Worm (Caenorhabditis elegans): ENCODE results near the gene F07A11.1.
A peak's percentile ranks its signal among the peaks of the same experiment; 100 is the strongest.

The F07A11.1 gene

ce11 chrII:11542958-11543357 is 49.0 kb downstream of the F07A11.1 start:
- TF ChIP-seq tbx-2 (tag; optimal IDR thresholded peaks at IDR 0.05) = no peak
- no peak for TF ChIP-seq ceh-8 (GFP tag; optimal IDR thresholded peaks at IDR 0.05)
- no peak for TF ChIP-seq C34B4.2 (tag; optimal IDR thresholded peaks at IDR 0.05)
- no peak for TF ChIP-seq mab-9 (GFP tag; IDR thresholded peaks at IDR 0.05)
- no peak for TF ChIP-seq C04F5.9 (tag; optimal IDR thresholded peaks at IDR 0.05)
- no peak for TF ChIP-seq mep-1 (tag; optimal IDR thresholded peaks at IDR 0.05)
- no peak for TF ChIP-seq sup-37 (GFP tag; optimal IDR thresholded peaks at IDR 0.05)
- TF ChIP-seq unc-86 (tag; optimal IDR thresholded peaks at IDR 0.05) = no peak
- TF ChIP-seq pax-3 (tag; optimal IDR thresholded peaks at IDR 0.05) = no peak
- no peak for TF ChIP-seq egl-13 (tag; optimal IDR thresholded peaks at IDR 0.05)
- TF ChIP-seq fkh-10 (GFP tag; optimal IDR thresholded peaks at IDR 0.05) = no peak
- TF ChIP-seq swsn-7 (tag; optimal IDR thresholded peaks at IDR 0.05) = no peak
- no peak for TF ChIP-seq zip-4 (GFP tag; optimal IDR thresholded peaks at IDR 0.05)
- TF ChIP-seq xbp-1 (tag; optimal IDR thresholded peaks at IDR 0.05) = no peak
- TF ChIP-seq unc-62 (GFP tag; optimal IDR thresholded peaks at IDR 0.05) = no peak
- TF ChIP-seq fkh-4 (tag; optimal IDR thresholded peaks at IDR 0.05; ENCODE audit: borderline replicate concordance) = no peak

DNA sequence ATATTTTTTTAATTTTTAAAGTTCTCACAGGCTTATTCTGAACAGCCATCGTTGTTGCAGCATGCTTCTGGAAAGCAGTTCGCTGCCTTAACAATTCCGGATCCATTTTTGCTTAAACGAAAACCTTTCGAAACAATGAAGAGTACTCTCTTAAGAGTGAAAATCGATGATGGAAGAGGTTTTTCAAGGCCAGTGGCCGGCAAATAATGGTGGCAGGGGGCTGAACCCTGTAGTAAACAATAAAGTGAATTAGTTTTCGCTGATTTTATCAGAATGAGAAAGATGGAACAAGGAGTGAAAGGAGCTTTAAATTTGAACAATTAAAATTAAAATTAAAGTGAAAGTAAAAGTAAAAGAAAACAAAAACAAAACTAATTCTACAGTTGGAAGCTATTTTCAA is 49.5 kb downstream of the F07A11.1 start, which contains the start of gene gtf-2E2:
gtf-2E2 (minus strand) TSS at position 111 of the 400 bp plus-strand sequence.
- TF ChIP-seq irx-1 (tag; optimal IDR thresholded peaks at IDR 0.05) = no peak
- peak; percentile 9 for TF ChIP-seq nhr-20 (tag; optimal IDR thresholded peaks at IDR 0.05)
- TF ChIP-seq mep-1 (tag; optimal IDR thresholded peaks at IDR 0.05) = peak; percentile 69
- no peak for TF ChIP-seq fos-1 (tag; optimal IDR thresholded peaks at IDR 0.05)
- peak; percentile 63 for TF ChIP-seq rnt-1 (tag; optimal IDR thresholded peaks at IDR 0.05)
- no peak for TF ChIP-seq jun-1 (tag; optimal IDR thresholded peaks at IDR 0.05)
- TF ChIP-seq lin-14 (GFP tag; optimal IDR thresholded peaks at IDR 0.05) = peak; percentile 46
- TF ChIP-seq efl-1 (optimal IDR thresholded peaks at IDR 0.05) = peak; percentile 15 to 36
- peak in 1 of 2 experiments; percentile 29 for TF ChIP-seq efl-1 (GFP tag; optimal IDR thresholded peaks at IDR 0.05 in 1 of 2)
- TF ChIP-seq lin-35 (GFP tag; optimal IDR thresholded peaks at IDR 0.05) = peak; percentile 3 to 28
- peak; percentile 40 for TF ChIP-seq snu-23 (GFP tag; optimal IDR thresholded peaks at IDR 0.05)
- peak; percentile 25 for TF ChIP-seq nhr-71 (tag; optimal IDR thresholded peaks at IDR 0.05)
- peak; percentile 18 for TF ChIP-seq skn-1 (tag; optimal IDR thresholded peaks at IDR 0.05)
- peak; percentile 4 for TF ChIP-seq swsn-7 (tag; optimal IDR thresholded peaks at IDR 0.05)
- no peak for TF ChIP-seq nhr-77 (tag; optimal IDR thresholded peaks at IDR 0.05)
- peak in 1 of 3 experiments; percentile 24 for TF ChIP-seq dpl-1 (GFP tag; optimal IDR thresholded peaks at IDR 0.05)
- peak in 1 of 2 experiments; percentile 46 for TF ChIP-seq lsy-2 (tag; optimal IDR thresholded peaks at IDR 0.05)
- TF ChIP-seq ceh-82 (tag; optimal IDR thresholded peaks at IDR 0.05) = peak in 1 of 3 experiments; percentile 35
- peak; percentile 22 for TF ChIP-seq ceh-90 (tag; optimal IDR thresholded peaks at IDR 0.05)
- peak; percentile 91 for TF ChIP-seq blmp-1 (tag; optimal IDR thresholded peaks at IDR 0.05)

DNA sequence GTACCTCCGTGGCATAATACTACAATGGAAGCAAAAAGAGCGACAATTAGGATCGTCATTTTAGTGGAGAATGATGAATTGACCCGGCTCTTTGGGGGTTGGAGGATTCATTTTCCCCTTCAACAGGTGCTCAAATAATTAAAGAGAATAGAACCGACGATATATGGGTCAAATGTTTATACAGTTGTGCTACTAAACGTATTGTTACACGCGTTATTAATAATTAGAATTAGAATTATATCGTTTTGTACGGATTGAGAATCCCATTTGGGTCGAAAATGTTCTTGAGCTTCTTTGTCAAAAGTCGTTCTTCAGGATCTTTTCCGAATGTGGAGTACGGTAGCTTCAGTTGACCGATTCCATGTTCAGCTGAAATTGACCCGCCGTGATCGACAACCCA is 53.2 kb downstream of the F07A11.1 start, which contains the start of gene Y62F5A.9:
Y62F5A.9 (minus strand) TSS at position 101 of the 400 bp plus-strand sequence.
- no peak for TF ChIP-seq egl-27 (tag; optimal IDR thresholded peaks at IDR 0.05)
- no peak for TF ChIP-seq efl-1 (optimal IDR thresholded peaks at IDR 0.05)
- peak in 1 of 2 experiments; percentile 45 for TF ChIP-seq efl-1 (GFP tag; optimal IDR thresholded peaks at IDR 0.05 in 1 of 2)
- no peak for TF ChIP-seq fkh-4 (tag; optimal IDR thresholded peaks at IDR 0.05; ENCODE audit: borderline replicate concordance)
- peak; percentile 9 for TF ChIP-seq snu-23 (GFP tag; optimal IDR thresholded peaks at IDR 0.05)
- no peak for TF ChIP-seq grh-1 (GFP tag; IDR thresholded peaks at IDR 0.05)

Data from whole organism, L1 larva.